Fruit fly (Drosophila melanogaster) whole organism, embryonic: ENCODE data around the gene CG3071.

Experiments
- Adf1 ChIP-seq: fragments of 200-800 bp; sonication (Bioruptor generic); IDR thresholded peaks from 2 replicates; pipeline ENCODE4 v1.3.6; 2022; ENCODE audit warnings: missing biosample characterization, missing genetic modification characterization
- Aef1 ChIP-seq: fragments of 200-800 bp; sonication (Bioruptor generic); IDR thresholded peaks from 3 replicates; pipeline ENCODE4 v1.3.6; 2022; ENCODE audit warnings: missing biosample characterization, missing genetic modification characterization
- CG1233 ChIP-seq: fragments of 200-800 bp; sonication (Bioruptor generic); optimal IDR thresholded peaks from 4 replicates; lab custom pipeline; 2018; ENCODE audit warnings: missing biosample characterization, mild to moderate bottlenecking, missing genetic modification characterization
- CG15514 ChIP-seq: fragments of 200-800 bp; sonication (Bioruptor generic); optimal IDR thresholded peaks from 3 replicates; lab custom pipeline; 2017; ENCODE audit warnings: missing biosample characterization, missing genetic modification characterization, mild to moderate bottlenecking, moderate library complexity, missing genetic modification reagents
- CG16815 ChIP-seq: fragments of 200-800 bp; sonication (Bioruptor generic); optimal IDR thresholded peaks from 3 replicates; lab custom pipeline; 2017; ENCODE audit warnings: missing biosample characterization, mild to moderate bottlenecking, missing genetic modification characterization
- CG18011 ChIP-seq: fragments of 200-800 bp; sonication (Bioruptor generic); optimal IDR thresholded peaks from 2 replicates; lab custom pipeline; 2017; ENCODE audit warnings: missing biosample characterization, missing genetic modification characterization, mild to moderate bottlenecking, moderate library complexity, missing genotype
- CG18476 ChIP-seq: fragments of 200-800 bp; sonication (Bioruptor generic); optimal IDR thresholded peaks from 2 replicates; lab custom pipeline; 2016; ENCODE audit warnings: missing biosample characterization, mild to moderate bottlenecking, missing genetic modification characterization
- CG2116 ChIP-seq: fragments of 200-800 bp; sonication (Bioruptor generic); optimal IDR thresholded peaks from 3 replicates; lab custom pipeline; 2018; ENCODE audit warnings: missing biosample characterization, mild to moderate bottlenecking, missing genetic modification characterization
- CG30431 ChIP-seq: fragments of 200-800 bp; sonication (Bioruptor generic); optimal IDR thresholded peaks from 2 replicates; lab custom pipeline; 2017; ENCODE audit warnings: missing biosample characterization, missing genetic modification characterization
- CG3726 ChIP-seq: fragments of 200-800 bp; sonication (Bioruptor generic); IDR thresholded peaks from 3 replicates; pipeline ENCODE4, ENCODE4 v1.3.6; 2022; ENCODE audit warnings: missing biosample characterization, missing genetic modification characterization
- CG3838 ChIP-seq: fragments of 200-800 bp; sonication (Bioruptor generic); optimal IDR thresholded peaks from 3 replicates; lab custom pipeline; 2016; ENCODE audit warnings: missing biosample characterization, missing genetic modification characterization
- CG3995 ChIP-seq: fragments of 200-800 bp; sonication (Bioruptor generic); optimal IDR thresholded peaks from 3 replicates; lab custom pipeline; 2016; ENCODE audit warnings: missing biosample characterization, missing genetic modification characterization
- CG4617 ChIP-seq: fragments of 200-800 bp; sonication (Bioruptor generic); optimal IDR thresholded peaks from 3 replicates; lab custom pipeline; 2016; ENCODE audit warnings: missing biosample characterization, missing genetic modification characterization, borderline replicate concordance
- CG4730 ChIP-seq: fragments of 200-800 bp; sonication (Bioruptor generic); IDR thresholded peaks from 2 replicates; pipeline ENCODE4 v1.3.6; 2022; ENCODE audit warnings: missing biosample characterization, missing genetic modification characterization
- CG8765 ChIP-seq: fragments of 200-800 bp; sonication (Bioruptor generic); IDR thresholded peaks from 2 replicates; pipeline ENCODE4 v1.3.6; 2022; ENCODE audit warnings: missing biosample characterization, missing genetic modification characterization
- CG9797 ChIP-seq: fragments of 200-800 bp; sonication (Bioruptor generic); optimal IDR thresholded peaks from 3 replicates; lab custom pipeline; 2018; ENCODE audit warnings: missing biosample characterization, mild to moderate bottlenecking, missing genetic modification characterization
- CG9876 ChIP-seq: fragments of 200-800 bp; sonication (Bioruptor generic); optimal IDR thresholded peaks from 2 replicates; lab custom pipeline; 2016; ENCODE audit warnings: missing biosample characterization, missing genetic modification characterization
- D19B ChIP-seq: fragments of 200-800 bp; sonication (Bioruptor generic); optimal IDR thresholded peaks from 2 replicates; lab custom pipeline; 2017; ENCODE audit warnings: missing biosample characterization, mild to moderate bottlenecking, missing genetic modification characterization
- Deaf1 ChIP-seq: fragments of 200-800 bp; optimal IDR thresholded peaks from 3 replicates; lab custom pipeline; 2019; ENCODE audit warnings: missing biosample characterization, mild to moderate bottlenecking, missing genetic modification characterization, moderate library complexity
- Drgx ChIP-seq: fragments of 200-800 bp; sonication (Bioruptor generic); IDR thresholded peaks from 2 replicates; pipeline ENCODE4 v1.3.6; 2022; ENCODE audit warnings: missing biosample characterization, missing genetic modification characterization
- ERR ChIP-seq: fragments of 200-800 bp; sonication (Bioruptor generic); optimal IDR thresholded peaks from 2 replicates; lab custom pipeline; 2016; ENCODE audit warnings: missing biosample characterization, missing genetic modification characterization
- Fer2 ChIP-seq: fragments of 200-800 bp; sonication (Bioruptor generic); optimal IDR thresholded peaks from 2 replicates; lab custom pipeline; 2018; ENCODE audit warnings: missing biosample characterization, mild to moderate bottlenecking, missing genetic modification characterization, moderate library complexity
- Gsc ChIP-seq: fragments of 200-800 bp; sonication (Bioruptor generic); IDR thresholded peaks from 2 replicates; pipeline ENCODE4 v1.3.6; 2022; ENCODE audit warnings: missing biosample characterization, missing genetic modification characterization
- HHEX ChIP-seq: fragments of 200-800 bp; sonication (Bioruptor generic); optimal IDR thresholded peaks from 3 replicates; lab custom pipeline; 2017; ENCODE audit warnings: missing biosample characterization, mild to moderate bottlenecking, missing genetic modification characterization, missing genetic modification reagents
- Lim3 ChIP-seq: fragments of 200-800 bp; sonication (Bioruptor generic); IDR thresholded peaks from 2 replicates; pipeline ENCODE4 v1.3.6; 2022; ENCODE audit warnings: missing biosample characterization, missing genetic modification characterization
- Mes4 ChIP-seq: fragments of 200-800 bp; sonication (Bioruptor generic); optimal IDR thresholded peaks from 2 replicates; lab custom pipeline; 2016; ENCODE audit warnings: missing biosample characterization, missing genetic modification characterization
- NfI ChIP-seq: fragments of 200-800 bp; sonication (Bioruptor generic); optimal IDR thresholded peaks from 3 replicates; lab custom pipeline; 2018; ENCODE audit warnings: missing biosample characterization, mild to moderate bottlenecking, missing genetic modification characterization, moderate library complexity
- Sox102F ChIP-seq: fragments of 200-800 bp; sonication (Bioruptor generic); optimal IDR thresholded peaks from 2 replicates; lab custom pipeline; 2018; ENCODE audit warnings: missing biosample characterization, mild to moderate bottlenecking, missing genetic modification characterization, moderate library complexity
- Spps ChIP-seq: fragments of 200-800 bp; sonication (Bioruptor generic); optimal IDR thresholded peaks from 2 replicates; lab custom pipeline; 2018; ENCODE audit warnings: missing biosample characterization, mild to moderate bottlenecking, missing genetic modification characterization
- Taf1 ChIP-seq: fragments of 200-800 bp; sonication (Bioruptor generic); IDR thresholded peaks from 2 replicates; pipeline ENCODE4 v1.3.6; 2022; ENCODE audit warnings: missing biosample characterization, missing genetic modification characterization
- Tbp ChIP-seq: fragments of >200 bp; optimal IDR thresholded peaks from 2 replicates; lab custom pipeline; 2018; ENCODE audit warnings: missing biosample characterization, missing genetic modification characterization
- Usf ChIP-seq: fragments of 200-800 bp; sonication (Bioruptor generic); optimal IDR thresholded peaks from 2 replicates; lab custom pipeline; 2017; ENCODE audit warnings: missing genotype, missing biosample characterization, missing genetic modification characterization
- Vsx1 ChIP-seq: fragments of 200-800 bp; sonication (Bioruptor generic); optimal IDR thresholded peaks from 2 replicates; lab custom pipeline; 2017; ENCODE audit warnings: missing biosample characterization, mild to moderate bottlenecking, missing genetic modification characterization, missing genetic modification reagents
- amos ChIP-seq: fragments of 200-800 bp; sonication (Bioruptor generic); IDR thresholded peaks from 2 replicates; pipeline ENCODE4 v1.3.6; 2022; ENCODE audit warnings: missing biosample characterization, missing genetic modification characterization; ENCODE audit not compliant: partially characterized antibody
- bab2 ChIP-seq: fragments of 200-800 bp; sonication (Bioruptor generic); optimal IDR thresholded peaks from 2 replicates; lab custom pipeline; 2016; ENCODE audit warnings: missing biosample characterization, missing genetic modification characterization
- caup ChIP-seq: fragments of 200-800 bp; sonication (Bioruptor generic); optimal IDR thresholded peaks from 3 replicates; lab custom pipeline; 2017; ENCODE audit warnings: missing biosample characterization, mild to moderate bottlenecking, missing genetic modification characterization, moderate library complexity; ENCODE audit not compliant: severe bottlenecking
- dysf ChIP-seq: fragments of 200-800 bp; sonication (Bioruptor generic); IDR thresholded peaks from 3 replicates; pipeline ENCODE4 v1.3.6; 2022; ENCODE audit warnings: missing biosample characterization, missing genetic modification characterization
- ewg ChIP-seq: fragments of 200-800 bp; sonication (Bioruptor generic); optimal IDR thresholded peaks from 3 replicates; lab custom pipeline; 2017; ENCODE audit warnings: mild to moderate bottlenecking, missing biosample characterization, missing genetic modification reagents, missing genetic modification characterization
- exex ChIP-seq: fragments of 200-800 bp; sonication (Bioruptor generic); optimal IDR thresholded peaks from 4 replicates; lab custom pipeline; 2018; ENCODE audit warnings: missing biosample characterization, mild to moderate bottlenecking, missing genetic modification characterization, moderate library complexity
- fd96Cb ChIP-seq: fragments of 200-800 bp; sonication (Bioruptor generic); optimal IDR thresholded peaks from 2 replicates; lab custom pipeline; 2018; ENCODE audit warnings: missing biosample characterization, mild to moderate bottlenecking, missing genetic modification characterization, moderate library complexity
- gcm ChIP-seq: fragments of 200-800 bp; sonication (Bioruptor generic); optimal IDR thresholded peaks from 2 replicates; lab custom pipeline; 2019; ENCODE audit warnings: missing biosample characterization, mild to moderate bottlenecking, missing genetic modification characterization, moderate library complexity
- insv ChIP-seq, 2 experiments: fragments of 200-800 bp; sonication (Bioruptor generic); optimal IDR thresholded peaks; 3 replicates each; lab custom pipeline; 2016 to 2018; ENCODE audit warnings: missing biosample characterization in 2 of 2, missing genetic modification characterization in 2 of 2
- lmd ChIP-seq: fragments of 200-800 bp; sonication (Bioruptor generic); IDR thresholded peaks from 2 replicates; pipeline ENCODE4 v1.3.6; 2022; ENCODE audit warnings: missing biosample characterization, missing genetic modification characterization
- lola ChIP-seq, 3 experiments: fragments of >200 bp in 2 of 3; fragments of 200-800 bp in 1 of 3; sonication (Bioruptor generic) in 1 of 3; optimal IDR thresholded peaks; 2 replicates each; lab custom pipeline; 2017 to 2019; ENCODE audit warnings: missing biosample characterization in 3 of 3, missing genetic modification characterization in 3 of 3, mild to moderate bottlenecking in 1 of 3, moderate library complexity in 1 of 3
- nom ChIP-seq: fragments of 200-800 bp; sonication (Bioruptor generic); optimal IDR thresholded peaks from 2 replicates; lab custom pipeline; 2017; ENCODE audit warnings: missing biosample characterization, missing genetic modification characterization, mild to moderate bottlenecking, moderate library complexity, missing genetic modification reagents
- p53 ChIP-seq: fragments of 200-800 bp; sonication (Bioruptor generic); optimal IDR thresholded peaks from 2 replicates; lab custom pipeline; 2016; ENCODE audit warnings: missing biosample characterization, missing genetic modification characterization
- pnt ChIP-seq: fragments of 200-800 bp; sonication (Bioruptor generic); optimal IDR thresholded peaks from 3 replicates; lab custom pipeline; 2016; ENCODE audit warnings: missing biosample characterization, missing genetic modification characterization
- rib ChIP-seq: fragments of 200-800 bp; sonication (Bioruptor generic); IDR thresholded peaks from 2 replicates; pipeline ENCODE4 v1.3.6; 2022; ENCODE audit warnings: missing biosample characterization, missing genetic modification characterization
- row ChIP-seq: fragments of 200-800 bp; sonication (Bioruptor generic); IDR thresholded peaks from 3 replicates; pipeline ENCODE4 v1.3.6; 2022; ENCODE audit warnings: missing biosample characterization, missing genetic modification characterization
- sens-2 ChIP-seq: fragments of 200-800 bp; sonication (Bioruptor generic); IDR thresholded peaks from 2 replicates; pipeline ENCODE4 v1.3.6; 2022; ENCODE audit warnings: missing biosample characterization, missing genetic modification characterization

The CG3071 gene

dm6 chrX:2262511-2262910 is at the start of gene CG3071, which contains the start of gene temp (continued):
- 0 out of 2 replicates have a peak, but pooled peaks have one; percentile 26 for TF ChIP-seq Drgx (GFP tag; lab: Robert Waterston, UW)
- TF ChIP-seq CG3995 (GFP tag; lab: Kevin White, UChicago), result peak; percentile 9
- TF ChIP-seq Adf1 (GFP tag; lab: Robert Waterston, UW), result 0 out of 2 replicates have a peak, but pooled peaks have one; percentile 25
- TF ChIP-seq Deaf1 (tag; lab: Kevin White, UChicago), result peak; percentile 30
- peak; percentile 19 for TF ChIP-seq CG30431 (GFP tag; lab: Kevin White, UChicago)
- TF ChIP-seq lola (GFP tag; optimal IDR thresholded peaks at IDR 0.05; lab: Kevin White, UChicago), result peak in 1 of 3 experiments; percentile 70
- TF ChIP-seq Vsx1, result peak; percentile 2
- TF ChIP-seq lmd, result peak; percentile 70
- no peak for TF ChIP-seq sens-2
- TF ChIP-seq CG8765 (GFP tag; lab: Robert Waterston, UW), result no peak
- peak; percentile 25 for TF ChIP-seq caup (GFP tag; lab: Kevin White, UChicago)
- TF ChIP-seq Aef1 (GFP tag; lab: Robert Waterston, UW), result 0 out of 3 replicates have a peak, but pooled peaks have one; percentile 19
- peak; percentile 17 for TF ChIP-seq CG18476 (GFP tag; lab: Kevin White, UChicago)
- TF ChIP-seq CG3838, result no peak
- peak; percentile 7 for TF ChIP-seq nom (GFP tag; lab: Kevin White, UChicago)
- TF ChIP-seq CG18011 (GFP tag; lab: Kevin White, UChicago), result peak; percentile 35
- peak; percentile 73; the same call in 2 of the 3 replicates for TF ChIP-seq dysf (GFP tag; lab: Robert Waterston, UW)
- TF ChIP-seq CG4617 (GFP tag; lab: Kevin White, UChicago), result peak; percentile 46
- peak; percentile 97 for TF ChIP-seq row (GFP tag; lab: Robert Waterston, UW)
- peak; percentile 20 for TF ChIP-seq p53
- TF ChIP-seq CG9797, result peak; percentile 76
- peak; percentile 41 for TF ChIP-seq ewg (GFP tag; lab: Kevin White, UChicago)
- peak; percentile 68 for TF ChIP-seq CG15514 (GFP tag; lab: Kevin White, UChicago)
- TF ChIP-seq Spps (tag; lab: Kevin White, UChicago), result peak; percentile 5
- no peak for TF ChIP-seq Sox102F
- peak; percentile 56 for TF ChIP-seq bab2 (GFP tag; lab: Kevin White, UChicago)
- peak in 1 of 2 experiments; percentile 43 for TF ChIP-seq insv (GFP tag; optimal IDR thresholded peaks at IDR 0.05; lab: Kevin White, UChicago)
- peak; percentile 50 for TF ChIP-seq CG1233 (GFP tag; lab: Kevin White, UChicago)
- peak; percentile 24 for TF ChIP-seq Fer2 (tag; lab: Kevin White, UChicago)
- peak; percentile 45 for TF ChIP-seq Mes4 (GFP tag; lab: Kevin White, UChicago)
- TF ChIP-seq Taf1 (GFP tag; lab: Robert Waterston, UW), result peak; percentile 20; the same call in 1 of the 2 replicates
- TF ChIP-seq gcm (GFP tag; lab: Kevin White, UChicago), result peak; percentile 19
- TF ChIP-seq pnt, result peak; percentile 58
- TF ChIP-seq rib, result 0 out of 2 replicates have a peak, but pooled peaks have one; percentile 39
- peak; percentile 96 for TF ChIP-seq Tbp
- TF ChIP-seq exex, result peak; percentile 24
- TF ChIP-seq amos (GFP tag; lab: Robert Waterston, UW), result no peak
- no peak for TF ChIP-seq CG3726 (GFP tag; lab: Robert Waterston, UW)
- peak; percentile 37 for TF ChIP-seq Usf (GFP tag; lab: Kevin White, UChicago)
- peak; percentile 40 for TF ChIP-seq ERR (GFP tag; lab: Kevin White, UChicago)
- TF ChIP-seq NfI (GFP tag; lab: Kevin White, UChicago), result peak; percentile 54
- TF ChIP-seq fd96Cb (tag; lab: Kevin White, UChicago), result peak; percentile 33
- TF ChIP-seq CG4730 (GFP tag; lab: Robert Waterston, UW), result no peak
- TF ChIP-seq D19B (GFP tag; lab: Kevin White, UChicago), result peak; percentile 38
- peak; percentile 9 for TF ChIP-seq HHEX (GFP tag; lab: Kevin White, UChicago)
- TF ChIP-seq CG16815 (GFP tag; lab: Kevin White, UChicago), result peak; percentile 65
- peak; percentile 24 for TF ChIP-seq CG9876 (GFP tag; lab: Kevin White, UChicago)
- no peak for TF ChIP-seq Gsc (GFP tag; lab: Robert Waterston, UW)
- no peak for TF ChIP-seq Lim3 (GFP tag; lab: Robert Waterston, UW)
- TF ChIP-seq CG2116 (GFP tag; lab: Kevin White, UChicago), result peak; percentile 69
